Worm (Caenorhabditis elegans) whole organism, midembryonic: ENCODE measurements around the gene Y50D7A.8.

Experiments
- cog-1 ChIP-seq: sonication (generic microtip); optimal IDR thresholded peaks from 2 replicates; lab custom pipeline; 2016; ENCODE audit warnings: missing genetic modification characterization, missing compliant biosample characterization
- klf-2 ChIP-seq: fragments of 200-800 bp; sonication (Bioruptor generic); conservative IDR thresholded peaks from 2 replicates; pipeline ENCODE4 v1.3.6; 2022; ENCODE audit warnings: missing genetic modification reagents, missing genetic modification characterization, missing compliant biosample characterization
- ref-1 ChIP-seq: fragments of 200-800 bp; sonication (Bioruptor generic); conservative IDR thresholded peaks from 2 replicates; pipeline ENCODE4 v1.3.6; 2022; ENCODE audit warnings: missing genetic modification reagents, missing genetic modification characterization, missing compliant biosample characterization
- tab-1 ChIP-seq: fragments of 200-800 bp; sonication (Bioruptor generic); IDR thresholded peaks from 2 replicates; pipeline ENCODE4 v1.3.6; 2022; ENCODE audit warnings: missing genetic modification characterization, missing compliant biosample characterization
- ztf-23 ChIP-seq: fragments of 200-800 bp; sonication (Bioruptor generic); IDR thresholded peaks from 2 replicates; pipeline ENCODE4 v1.3.6; 2022; ENCODE audit warnings: missing genetic modification reagents, missing genetic modification characterization, missing compliant biosample characterization

DNA sequence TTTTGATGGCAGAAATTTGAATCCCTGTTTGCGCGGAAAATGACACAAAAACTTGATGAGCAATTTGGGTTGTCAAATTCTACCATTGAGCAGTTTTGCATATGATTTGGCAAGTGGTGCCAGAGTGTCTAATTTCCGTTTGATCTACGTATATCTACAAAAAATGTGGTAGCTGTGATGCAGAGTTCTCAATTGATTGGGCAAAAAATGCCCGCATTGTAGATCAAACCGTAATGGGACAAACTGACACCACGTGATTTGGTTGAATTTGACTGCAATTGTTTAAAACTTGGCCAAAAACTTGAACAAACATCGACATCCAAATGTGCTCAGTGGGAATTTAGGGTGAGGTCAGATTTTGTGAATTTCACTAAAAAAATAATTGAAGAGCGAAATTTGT, 39.4 kb upstream of the Y50D7A.8 start, which contains the start of gene K10F12.7:
- TF ChIP-seq klf-2 (no peak), cog-1 (tag; lab: Kevin White, UChicago) (no peak), ref-1 (GFP tag; lab: Robert Waterston, UW) (no peak), ztf-23 (GFP tag; lab: Robert Waterston, UW) (no peak), tab-1 (no peak)
